Fruit fly (Drosophila melanogaster) whole organism, embryonic: ENCODE measurements around the gene CG5823.

ENCODE experiments used
- Atf6 ChIP-seq: fragments of 200-800 bp; sonication (Bioruptor generic); IDR thresholded peaks from 2 replicates; pipeline ENCODE4 v1.3.6; 2022; ENCODE audit warnings: missing biosample characterization, missing genetic modification characterization
- CG10431 ChIP-seq: fragments of 200-800 bp; sonication (Bioruptor generic); optimal IDR thresholded peaks from 3 replicates; lab custom pipeline; 2018; ENCODE audit warnings: missing biosample characterization, mild to moderate bottlenecking, missing genetic modification characterization
- CG10959 ChIP-seq: fragments of 200-800 bp; sonication (Bioruptor generic); IDR thresholded peaks from 2 replicates; pipeline ENCODE4 v1.3.6; 2022; ENCODE audit warnings: missing biosample characterization, missing genetic modification characterization
- CG10979 ChIP-seq: fragments of 200-800 bp; sonication (Bioruptor generic); optimal IDR thresholded peaks from 2 replicates; lab custom pipeline; 2018; ENCODE audit warnings: missing biosample characterization, mild to moderate bottlenecking, missing genetic modification characterization, moderate library complexity
- CG14860 ChIP-seq: fragments of 200-800 bp; sonication (Bioruptor generic); IDR thresholded peaks from 3 replicates; pipeline ENCODE4 v1.3.6; 2022; ENCODE audit warnings: missing biosample characterization, missing genetic modification characterization; ENCODE audit not compliant: partially characterized antibody
- CG17359 ChIP-seq: fragments of 200-800 bp; sonication (Bioruptor generic); optimal IDR thresholded peaks from 3 replicates; lab custom pipeline; 2018; ENCODE audit warnings: missing biosample characterization, mild to moderate bottlenecking, missing genetic modification characterization, moderate library complexity
- CG17385 ChIP-seq: fragments of 200-800 bp; sonication (Bioruptor generic); optimal IDR thresholded peaks from 3 replicates; lab custom pipeline; 2018; ENCODE audit warnings: missing biosample characterization, mild to moderate bottlenecking, missing genetic modification characterization
- CG17612 ChIP-seq: fragments of 200-800 bp; sonication (Bioruptor generic); IDR thresholded peaks from 2 replicates; pipeline ENCODE4 v1.3.6; 2022; ENCODE audit warnings: missing biosample characterization, missing genetic modification characterization
- CG18619 ChIP-seq: fragments of 200-800 bp; sonication (Bioruptor generic); optimal IDR thresholded peaks from 3 replicates; lab custom pipeline; 2017; ENCODE audit warnings: missing biosample characterization, mild to moderate bottlenecking, missing genetic modification characterization
- CG32767 ChIP-seq: fragments of 200-800 bp; sonication (Bioruptor generic); IDR thresholded peaks from 2 replicates; pipeline ENCODE4 v1.3.6; 2022; ENCODE audit warnings: missing biosample characterization, missing genetic modification characterization
- CG33557 ChIP-seq: fragments of 200-800 bp; sonication (Bioruptor generic); optimal IDR thresholded peaks from 2 replicates; lab custom pipeline; 2019; ENCODE audit warnings: missing biosample characterization, mild to moderate bottlenecking, missing genetic modification characterization, moderate library complexity
- CG34224 ChIP-seq: fragments of 200-800 bp; sonication (Bioruptor generic); IDR thresholded peaks from 3 replicates; pipeline ENCODE4 v1.3.6; 2022; ENCODE audit warnings: missing biosample characterization, missing genetic modification characterization; ENCODE audit not compliant: partially characterized antibody
- CG5180 ChIP-seq: fragments of 200-800 bp; sonication (Bioruptor generic); optimal IDR thresholded peaks from 3 replicates; lab custom pipeline; 2017; ENCODE audit warnings: missing biosample characterization, missing genetic modification characterization, mild to moderate bottlenecking, moderate library complexity, missing genetic modification reagents
- CG5953 ChIP-seq: fragments of 200-800 bp; sonication (Bioruptor generic); IDR thresholded peaks from 2 replicates; pipeline ENCODE4 v1.3.6; 2022; ENCODE audit warnings: missing biosample characterization, missing genetic modification characterization
- CG6254 ChIP-seq: fragments of 200-800 bp; sonication (Bioruptor generic); optimal IDR thresholded peaks from 3 replicates; lab custom pipeline; 2017; ENCODE audit warnings: mild to moderate bottlenecking, missing biosample characterization, missing genetic modification reagents, missing genetic modification characterization
- CG6683 ChIP-seq: fragments of 200-800 bp; sonication (Bioruptor generic); optimal IDR thresholded peaks from 2 replicates; lab custom pipeline; 2017; ENCODE audit warnings: missing biosample characterization, mild to moderate bottlenecking, missing genetic modification characterization, missing genetic modification reagents
- CG7372 ChIP-seq: fragments of 200-800 bp; sonication (Bioruptor generic); IDR thresholded peaks from 2 replicates; pipeline ENCODE4 v1.3.6; 2022; ENCODE audit warnings: missing biosample characterization, missing genetic modification characterization
- CG7963 ChIP-seq: fragments of 200-800 bp; sonication (Bioruptor generic); IDR thresholded peaks from 3 replicates; pipeline ENCODE4 v1.3.6; 2022; ENCODE audit warnings: missing biosample characterization, missing genetic modification characterization; ENCODE audit not compliant: partially characterized antibody
- CG8765 ChIP-seq: fragments of 200-800 bp; sonication (Bioruptor generic); IDR thresholded peaks from 2 replicates; pipeline ENCODE4 v1.3.6; 2022; ENCODE audit warnings: missing biosample characterization, missing genetic modification characterization
- CkIIα-i1 ChIP-seq: fragments of 200-800 bp; sonication (Bioruptor generic); IDR thresholded peaks from 2 replicates; pipeline ENCODE4 v1.3.6; 2022; ENCODE audit warnings: missing biosample characterization, missing genetic modification characterization
- Dek ChIP-seq: fragments of 200-800 bp; sonication (Bioruptor generic); optimal IDR thresholded peaks from 3 replicates; lab custom pipeline; 2019; ENCODE audit warnings: missing biosample characterization, mild to moderate bottlenecking, missing genetic modification characterization, moderate library complexity
- Fer3 ChIP-seq: fragments of 200-800 bp; sonication (Bioruptor generic); optimal IDR thresholded peaks from 2 replicates; lab custom pipeline; 2018; ENCODE audit warnings: missing biosample characterization, mild to moderate bottlenecking, missing genetic modification characterization, moderate library complexity
- HLH54F ChIP-seq: fragments of 200-800 bp; sonication (Bioruptor generic); optimal IDR thresholded peaks from 3 replicates; lab custom pipeline; 2016; ENCODE audit warnings: missing biosample characterization, missing genetic modification characterization
- Jarid2 ChIP-seq: fragments of 200-800 bp; sonication (Bioruptor generic); optimal IDR thresholded peaks from 3 replicates; lab custom pipeline; 2017; ENCODE audit warnings: mild to moderate bottlenecking, missing biosample characterization, missing genetic modification reagents, missing genetic modification characterization
- Lpt ChIP-seq: fragments of >200 bp; optimal IDR thresholded peaks from 2 replicates; lab custom pipeline; 2018; ENCODE audit warnings: missing biosample characterization, missing genetic modification characterization
- Mes4 ChIP-seq: fragments of 200-800 bp; sonication (Bioruptor generic); optimal IDR thresholded peaks from 2 replicates; lab custom pipeline; 2016; ENCODE audit warnings: missing biosample characterization, missing genetic modification characterization
- NfI ChIP-seq: fragments of 200-800 bp; sonication (Bioruptor generic); optimal IDR thresholded peaks from 3 replicates; lab custom pipeline; 2018; ENCODE audit warnings: missing biosample characterization, mild to moderate bottlenecking, missing genetic modification characterization, moderate library complexity
- Scr ChIP-seq: fragments of 200-800 bp; sonication (Bioruptor generic); IDR thresholded peaks from 2 replicates; pipeline ENCODE4 v1.3.6; 2022; ENCODE audit warnings: missing biosample characterization, missing genetic modification characterization; ENCODE audit not compliant: partially characterized antibody
- Side ChIP-seq: fragments of 200-800 bp; sonication (Bioruptor generic); optimal IDR thresholded peaks from 2 replicates; lab custom pipeline; 2016; ENCODE audit warnings: missing biosample characterization, missing genetic modification characterization
- Sox100B ChIP-seq: fragments of 200-800 bp; sonication (Bioruptor generic); optimal IDR thresholded peaks from 3 replicates; lab custom pipeline; 2018; ENCODE audit warnings: missing biosample characterization, mild to moderate bottlenecking, missing genetic modification characterization
- Xrp1 ChIP-seq: fragments of 200-800 bp; sonication (Bioruptor generic); IDR thresholded peaks from 2 replicates; pipeline ENCODE4 v1.3.6; 2022; ENCODE audit warnings: missing biosample characterization, missing genetic modification characterization
- YL-1 ChIP-seq: fragments of 200-800 bp; sonication (Bioruptor generic); optimal IDR thresholded peaks from 3 replicates; lab custom pipeline; 2017; ENCODE audit warnings: missing biosample characterization, mild to moderate bottlenecking, missing genetic modification characterization
- al ChIP-seq: fragments of 200-800 bp; sonication (Bioruptor generic); IDR thresholded peaks from 2 replicates; pipeline ENCODE4 v1.3.6; 2022; ENCODE audit warnings: missing biosample characterization, missing genetic modification characterization
- cad ChIP-seq: fragments of >200 bp; optimal IDR thresholded peaks from 2 replicates; lab custom pipeline; 2017; ENCODE audit warnings: missing biosample characterization, missing genetic modification characterization
- cato ChIP-seq: fragments of 200-800 bp; sonication (Bioruptor generic); optimal IDR thresholded peaks from 2 replicates; lab custom pipeline; 2016; ENCODE audit warnings: missing biosample characterization, missing genetic modification characterization, borderline replicate concordance
- danr ChIP-seq: fragments of 200-800 bp; sonication (Bioruptor generic); IDR thresholded peaks from 2 replicates; pipeline ENCODE4 v1.3.6; 2022; ENCODE audit warnings: missing biosample characterization, missing genetic modification characterization
- ftz-f1 ChIP-seq: fragments of 200-800 bp; sonication (Bioruptor generic); optimal IDR thresholded peaks from 2 replicates; lab custom pipeline; 2016; ENCODE audit warnings: missing biosample characterization, missing genetic modification characterization
- pnt ChIP-seq: fragments of 200-800 bp; sonication (Bioruptor generic); optimal IDR thresholded peaks from 3 replicates; lab custom pipeline; 2016; ENCODE audit warnings: missing biosample characterization, missing genetic modification characterization
- prd ChIP-seq, 3 experiments: fragments of >200 bp in 2 of 3; fragments of 200-800 bp in 1 of 3; sonication (Bioruptor generic) in 1 of 3; optimal IDR thresholded peaks in 2 of 3; IDR thresholded peaks in 1 of 3; 2 replicates in 2 of 3; 3 replicates in 1 of 3; pipeline versions ENCODE4 v1.3.6 to Lab custom; 2017 to 2022; ENCODE audit warnings: missing biosample characterization in 1 of 3, missing genetic modification characterization in 1 of 3
- psq ChIP-seq: fragments of 200-800 bp; sonication (Bioruptor generic); optimal IDR thresholded peaks from 2 replicates; lab custom pipeline; 2017; ENCODE audit warnings: missing biosample characterization, missing genetic modification characterization
- ranshi ChIP-seq: fragments of 200-800 bp; sonication (Bioruptor generic); IDR thresholded peaks from 2 replicates; pipeline ENCODE4 v1.3.6; 2022; ENCODE audit warnings: missing biosample characterization, missing genetic modification characterization
- repo ChIP-seq: fragments of 200-800 bp; sonication (Bioruptor generic); optimal IDR thresholded peaks from 2 replicates; lab custom pipeline; 2016; ENCODE audit warnings: missing biosample characterization, missing genetic modification characterization
- rib ChIP-seq: fragments of 200-800 bp; sonication (Bioruptor generic); IDR thresholded peaks from 2 replicates; pipeline ENCODE4 v1.3.6; 2022; ENCODE audit warnings: missing biosample characterization, missing genetic modification characterization
- sens-2 ChIP-seq: fragments of 200-800 bp; sonication (Bioruptor generic); IDR thresholded peaks from 2 replicates; pipeline ENCODE4 v1.3.6; 2022; ENCODE audit warnings: missing biosample characterization, missing genetic modification characterization
- sisA ChIP-seq: fragments of 200-800 bp; sonication (Bioruptor generic); IDR thresholded peaks from 2 replicates; pipeline ENCODE4 v1.3.6; 2022; ENCODE audit warnings: missing biosample characterization, missing genetic modification characterization
- slbo ChIP-seq: fragments of 200-800 bp; sonication (Bioruptor generic); IDR thresholded peaks from 2 replicates; pipeline ENCODE4 v1.3.6; 2022; ENCODE audit warnings: missing biosample characterization, missing genetic modification characterization
- slp2 ChIP-seq: fragments of 200-800 bp; sonication (Bioruptor generic); optimal IDR thresholded peaks from 2 replicates; lab custom pipeline; 2016; ENCODE audit warnings: missing biosample characterization, missing genetic modification characterization
- ssp ChIP-seq: fragments of 200-800 bp; sonication (Bioruptor generic); IDR thresholded peaks from 2 replicates; pipeline ENCODE4 v1.3.6; 2022; ENCODE audit warnings: missing biosample characterization, missing genetic modification characterization
- unpg ChIP-seq: fragments of 200-800 bp; sonication (Bioruptor generic); optimal IDR thresholded peaks from 3 replicates; lab custom pipeline; 2018; ENCODE audit warnings: missing biosample characterization, mild to moderate bottlenecking, missing genetic modification characterization, moderate library complexity

CG5823 gene

DNA sequence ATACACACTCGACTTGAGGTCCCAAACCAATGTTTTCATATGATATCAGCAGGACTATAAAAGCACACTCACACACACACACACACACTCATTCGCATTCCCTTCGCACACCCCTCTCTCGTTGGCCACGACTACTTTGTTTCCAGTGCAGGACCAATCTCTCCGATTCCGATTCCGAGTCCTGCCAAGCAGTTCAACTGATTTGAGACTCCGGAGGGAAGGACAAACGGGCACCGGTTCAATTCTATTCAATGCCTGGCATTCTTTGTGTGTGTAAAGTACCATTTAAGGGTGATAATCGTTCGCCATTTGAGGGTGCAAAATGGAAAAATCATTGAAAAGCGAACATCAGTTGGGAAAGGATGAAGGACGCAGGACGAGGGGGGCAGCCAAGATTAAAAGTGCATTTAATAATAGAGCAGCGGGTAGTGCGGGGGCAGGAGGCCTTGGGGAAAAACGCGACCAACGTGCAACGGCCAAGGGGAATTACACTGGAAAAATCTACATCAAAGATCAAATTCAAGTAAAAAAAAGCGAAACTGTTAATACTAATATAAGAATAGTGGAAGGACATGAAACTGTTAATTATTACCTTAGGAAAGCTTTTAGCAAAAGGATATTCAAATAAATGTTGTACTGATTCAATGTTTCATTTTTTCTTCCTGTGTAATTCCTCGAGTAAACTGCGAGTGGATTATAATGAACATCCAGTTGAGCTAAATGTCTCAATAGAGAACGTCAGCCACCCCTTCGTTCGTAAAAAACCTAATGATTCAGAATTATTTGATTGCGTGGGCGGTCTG is 49.5 kb upstream of the CG5823 start (continued):
- no peak for TF ChIP-seq prd (optimal IDR thresholded peaks at IDR 0.05; lab: Kevin White, UChicago)
- TF ChIP-seq prd (GFP tag; IDR thresholded peaks at IDR 0.05; lab: Robert Waterston, UW), result peak; percentile 66; the same call in 2 of the 3 replicates
- no peak for TF ChIP-seq psq (GFP tag; lab: Kevin White, UChicago)
- TF ChIP-seq Side (GFP tag; lab: Kevin White, UChicago), result no peak
- TF ChIP-seq CG17359 (tag; lab: Kevin White, UChicago), result peak; percentile 61
- TF ChIP-seq Dek (tag; lab: Kevin White, UChicago), result no peak
- TF ChIP-seq CkIIα-i1 (GFP tag; lab: Robert Waterston, UW), result no peak
- no peak for TF ChIP-seq repo
- TF ChIP-seq CG14860, result no peak
- TF ChIP-seq CG10431 (GFP tag; lab: Kevin White, UChicago), result peak; percentile 49
- no peak for TF ChIP-seq HLH54F
- TF ChIP-seq Xrp1 (GFP tag; lab: Robert Waterston, UW), result peak; percentile 82
- no peak; the same call in 1 of the 2 replicates for TF ChIP-seq CG8765 (GFP tag; lab: Robert Waterston, UW)
- peak; percentile 34; the same call in 1 of the 2 replicates for TF ChIP-seq sisA
- peak; percentile 21; the same call in 1 of the 2 replicates for TF ChIP-seq CG32767 (GFP tag; lab: Robert Waterston, UW)
- peak; percentile 30; the same call in 1 of the 2 replicates for TF ChIP-seq CG10959 (GFP tag; lab: Robert Waterston, UW)
- TF ChIP-seq Atf6, result no peak
- TF ChIP-seq CG34224 (GFP tag; lab: Robert Waterston, UW), result no peak
- TF ChIP-seq pnt (GFP tag; lab: Kevin White, UChicago), result peak; percentile 21
- TF ChIP-seq CG5180, result no peak
- no peak for TF ChIP-seq Jarid2 (GFP tag; lab: Kevin White, UChicago)
- no peak for TF ChIP-seq danr (GFP tag; lab: Robert Waterston, UW)
- TF ChIP-seq CG18619 (GFP tag; lab: Kevin White, UChicago), result no peak
- TF ChIP-seq cad (GFP tag; lab: Kevin White, UChicago), result no peak
- no peak for TF ChIP-seq Scr
- no peak for TF ChIP-seq CG17612
- no peak for TF ChIP-seq Mes4
- TF ChIP-seq NfI, result no peak
- peak; percentile 46 for TF ChIP-seq CG6254 (GFP tag; lab: Kevin White, UChicago)
- TF ChIP-seq CG6683 (GFP tag; lab: Kevin White, UChicago), result no peak
- TF ChIP-seq CG10979, result peak; percentile 80
- TF ChIP-seq ranshi (GFP tag; lab: Robert Waterston, UW), result peak; percentile 34; the same call in 1 of the 2 replicates
- TF ChIP-seq CG5953, result no peak
- no peak for TF ChIP-seq al (GFP tag; lab: Robert Waterston, UW)
- no peak for TF ChIP-seq slbo (GFP tag; lab: Robert Waterston, UW)
- TF ChIP-seq CG33557 (GFP tag; lab: Kevin White, UChicago), result peak; percentile 67
- peak; percentile 15 for TF ChIP-seq Fer3 (tag; lab: Kevin White, UChicago)
- TF ChIP-seq CG7372 (GFP tag; lab: Robert Waterston, UW), result no peak
- TF ChIP-seq ssp (GFP tag; lab: Robert Waterston, UW), result peak; percentile 37; the same call in 1 of the 2 replicates
- TF ChIP-seq CG7963 (GFP tag; lab: Robert Waterston, UW), result no peak
- peak; percentile 35 for TF ChIP-seq CG17385 (GFP tag; lab: Kevin White, UChicago)
- peak; percentile 52 for TF ChIP-seq Sox100B (GFP tag; lab: Kevin White, UChicago)
- no peak for TF ChIP-seq YL-1
- no peak for TF ChIP-seq rib
- TF ChIP-seq Lpt (GFP tag; lab: Kevin White, UChicago), result no peak
- peak; percentile 1 for TF ChIP-seq cato
- TF ChIP-seq ftz-f1 (GFP tag; lab: Kevin White, UChicago), result no peak
- TF ChIP-seq unpg (GFP tag; lab: Kevin White, UChicago), result peak; percentile 64
- no peak for TF ChIP-seq sens-2 (GFP tag; lab: Robert Waterston, UW)
- no peak for TF ChIP-seq slp2 (GFP tag; lab: Kevin White, UChicago)
